Worm (Caenorhabditis elegans): ENCODE data around the gene F44E2.3.

- TF ChIP-seq F13H6.1 (tag; optimal IDR thresholded peaks at IDR 0.05): no peak
- no peak for TF ChIP-seq ceh-9 (tag; optimal IDR thresholded peaks at IDR 0.05)
- no peak for TF ChIP-seq ceh-34 (tag; optimal IDR thresholded peaks at IDR 0.05)
- no peak for TF ChIP-seq ahr-1 (tag; optimal IDR thresholded peaks at IDR 0.05)
Measured at ce11 chrIII:8845114-8845513, 16.0 kb upstream of the F44E2.3 start, which contains the start of gene F44E2.6.
